Worm (Caenorhabditis elegans): Measurements from ENCODE around the gene srh-127.

- TF ChIP-seq elt-1 (tag; optimal IDR thresholded peaks at IDR 0.05; ENCODE audit: borderline replicate concordance, insufficient read depth) (no peak), drap-1 (GFP tag; optimal IDR thresholded peaks at IDR 0.05) (no peak), unc-62 (GFP tag; optimal IDR thresholded peaks at IDR 0.05) (no peak), nhr-28 (tag; optimal IDR thresholded peaks at IDR 0.05) (no peak), bed-3 (GFP tag; optimal IDR thresholded peaks at IDR 0.05) (no peak)
Observed at ce11 chrV:2859738-2860137, 33.3 kb upstream of the srh-127 start, which contains the start of gene srj-54.
